Worm (Caenorhabditis elegans): ENCODE measurements around the gene Y6D1A.2.

Y6D1A.2 gene

ce11 chrII:11810436-11810835, 9.3 kb downstream of the Y6D1A.2 start, which contains the start of gene F43G6.7:
F43G6.7 (plus strand) TSS chrII:11810790.
- no peak for TF ChIP-seq lir-1 (GFP tag; conservative IDR thresholded peaks at IDR 0.05)
- TF ChIP-seq madf-6 (GFP tag; IDR thresholded peaks at IDR 0.05) = peak; percentile 78
- TF ChIP-seq K12H6.12 (tag; optimal IDR thresholded peaks at IDR 0.05) = no peak
- TF ChIP-seq efl-1 (GFP tag; optimal IDR thresholded peaks at IDR 0.05) = peak; percentile 68
- TF ChIP-seq mcd-1 (GFP tag; IDR thresholded peaks at IDR 0.05) = no peak
- no peak for TF ChIP-seq Y53G8AR.9 (GFP tag; conservative IDR thresholded peaks at IDR 0.05)
- TF ChIP-seq madf-8 (GFP tag; conservative IDR thresholded peaks at IDR 0.05) = peak; percentile 66
- no peak for TF ChIP-seq nfya-2 (GFP tag; IDR thresholded peaks at IDR 0.05)
- TF ChIP-seq bed-2 (GFP tag; IDR thresholded peaks at IDR 0.05) = no peak
- TF ChIP-seq akir-1 (GFP tag; optimal IDR thresholded peaks at IDR 0.05) = no peak
- no peak for TF ChIP-seq C17E4.6 (GFP tag; IDR thresholded peaks at IDR 0.05)
- TF ChIP-seq dpl-1 (GFP tag; optimal IDR thresholded peaks at IDR 0.05) = no peak
- no peak for TF ChIP-seq hlh-26 (GFP tag; conservative IDR thresholded peaks at IDR 0.05)
- TF ChIP-seq aptf-2 (GFP tag; conservative IDR thresholded peaks at IDR 0.05) = peak; percentile 96
- TF ChIP-seq Y67H2A.10 (GFP tag; conservative IDR thresholded peaks at IDR 0.05) = no peak
- TF ChIP-seq F52B5.7 (tag; optimal IDR thresholded peaks at IDR 0.05) = no peak
- TF ChIP-seq sea-2 (GFP tag; IDR thresholded peaks at IDR 0.05) = no peak
- TF ChIP-seq cebp-2 (GFP tag; IDR thresholded peaks at IDR 0.05) = no peak
- peak; percentile 10 for TF ChIP-seq xnd-1 (tag; optimal IDR thresholded peaks at IDR 0.05)
- no peak for TF ChIP-seq let-526 (GFP tag; IDR thresholded peaks at IDR 0.05)
- 0 out of 2 replicates have a peak, but pooled peaks have one; percentile 21 for TF ChIP-seq zfh-2 (GFP tag; conservative IDR thresholded peaks at IDR 0.05)
- no peak for TF ChIP-seq snpc-4 (GFP tag; optimal IDR thresholded peaks at IDR 0.05)
- no peak for TF ChIP-seq snpc-4 (tag; optimal IDR thresholded peaks at IDR 0.05)
- no peak for TF ChIP-seq mel-28 (tag; optimal IDR thresholded peaks at IDR 0.05; ENCODE audit: borderline replicate concordance)
- 0 out of 2 replicates have a peak, but pooled peaks have one; percentile 80 for TF ChIP-seq aptf-3 (GFP tag; IDR thresholded peaks at IDR 0.05)
- no peak for TF ChIP-seq ceh-58 (GFP tag; IDR thresholded peaks at IDR 0.05)

ce11 chrII:11808979-11809378, 10.7 kb downstream of the Y6D1A.2 start, which contains the start of gene F43G6.10:
F43G6.10 (plus strand) TSS chrII:11809349.
- TF ChIP-seq snpc-1.3 (tag; optimal IDR thresholded peaks at IDR 0.05; ENCODE audit: insufficient read depth) = no peak
- peak; percentile 86 for TF ChIP-seq madf-6 (GFP tag; IDR thresholded peaks at IDR 0.05)
- peak; percentile 74 for TF ChIP-seq efl-1 (GFP tag; optimal IDR thresholded peaks at IDR 0.05)
- peak; percentile 98 for TF ChIP-seq aptf-2 (GFP tag; conservative IDR thresholded peaks at IDR 0.05)
- TF ChIP-seq madf-8 (GFP tag; conservative IDR thresholded peaks at IDR 0.05) = peak; percentile 49
- TF ChIP-seq dpl-1 (GFP tag; optimal IDR thresholded peaks at IDR 0.05) = peak; percentile 13

- TF ChIP-seq mcd-1 (GFP tag; IDR thresholded peaks at IDR 0.05) = no peak
- no peak for TF ChIP-seq tlf-1 (GFP tag; optimal IDR thresholded peaks at IDR 0.05)
- no peak for TF ChIP-seq nhr-80 (tag; optimal IDR thresholded peaks at IDR 0.05)
- no peak for TF ChIP-seq unc-62 (GFP tag; optimal IDR thresholded peaks at IDR 0.05)
- no peak for TF ChIP-seq ama-1 (optimal IDR thresholded peaks at IDR 0.05)
- no peak for TF ChIP-seq ama-1 (GFP tag; optimal IDR thresholded peaks at IDR 0.05)
- TF ChIP-seq F22D6.2 (tag; optimal IDR thresholded peaks at IDR 0.05) = no peak
- TF ChIP-seq gei-17 (GFP tag; optimal IDR thresholded peaks at IDR 0.05) = no peak
- no peak for TF ChIP-seq ets-4 (GFP tag; optimal IDR thresholded peaks at IDR 0.05)
- TF ChIP-seq xnd-1 (tag; optimal IDR thresholded peaks at IDR 0.05) = no peak
- TF ChIP-seq F10E7.11 (tag; optimal IDR thresholded peaks at IDR 0.05) = no peak
- no peak for TF ChIP-seq dox-1 (GFP tag; IDR thresholded peaks at IDR 0.05)
- no peak for TF ChIP-seq repo-1 (tag; optimal IDR thresholded peaks at IDR 0.05)
- no peak for TF ChIP-seq F57A8.1 (GFP tag; optimal IDR thresholded peaks at IDR 0.05)
- TF ChIP-seq B0261.1 (tag; optimal IDR thresholded peaks at IDR 0.05) = no peak
- TF ChIP-seq nfyb-1 (GFP tag; IDR thresholded peaks at IDR 0.05) = no peak
- no peak for TF ChIP-seq B0035.1 (tag; optimal IDR thresholded peaks at IDR 0.05)
These were observed 13.5 kb downstream of the Y6D1A.2 start, which contains the start of gene jmjd-1.1 for ce11 chrII:11806256-11806655. jmjd-1.1 (plus strand) TSS chrII:11806556.
